Worm (Caenorhabditis elegans) whole organism, L4 larva: ENCODE results near the gene C29E4.15.

Source experiments
- F10B5.3 ChIP-seq: sonication (generic microtip); optimal IDR thresholded peaks from 2 replicates; lab custom pipeline; 2016; ENCODE audit warnings: mild to moderate bottlenecking, missing genetic modification characterization, missing compliant biosample characterization
- R02D3.7 ChIP-seq: fragments of 150-350 bp; sonication (generic microtip); optimal IDR thresholded peaks from 3 replicates; lab custom pipeline; 2014; ENCODE audit warnings: missing biosample characterization, missing genetic modification characterization
- Y105C5A.15 ChIP-seq: fragments of 200-800 bp; sonication (Bioruptor generic); IDR thresholded peaks from 2 replicates; pipeline ENCODE4 v1.3.6; 2022; ENCODE audit warnings: missing genetic modification characterization, missing compliant biosample characterization
- aha-1 ChIP-seq: fragments of 150-350 bp; peaks from one replicate; lab custom pipeline; 2014; ENCODE audit warnings: missing biosample characterization, missing genetic modification characterization
- aly-2 ChIP-seq: sonication (generic microtip); optimal IDR thresholded peaks from 2 replicates; lab custom pipeline; 2018; ENCODE audit warnings: missing biosample characterization, missing genetic modification characterization
- ama-1 ChIP-seq: fragments of 150-350 bp; optimal IDR thresholded peaks from 2 replicates; lab custom pipeline; 2014; ENCODE audit warnings: inconsistent platforms, mixed read lengths
- arid-1 ChIP-seq: fragments of 200-800 bp; sonication (Bioruptor generic); conservative IDR thresholded peaks from 2 replicates; pipeline ENCODE4 v1.3.6; 2022; ENCODE audit warnings: missing genetic modification reagents, missing genetic modification characterization, missing compliant biosample characterization
- ceh-62 ChIP-seq: sonication (generic microtip); optimal IDR thresholded peaks from 2 replicates; lab custom pipeline; 2017; ENCODE audit warnings: missing biosample characterization, missing genetic modification characterization
- ceh-82 ChIP-seq: sonication (generic microtip); optimal IDR thresholded peaks from 2 replicates; lab custom pipeline; 2017; ENCODE audit warnings: missing biosample characterization, missing genetic modification characterization
- ces-1 ChIP-seq: fragments of 150-350 bp; sonication (generic microtip); optimal IDR thresholded peaks from 4 replicates; lab custom pipeline; 2014; ENCODE audit warnings: missing biosample characterization, missing genetic modification reagents, missing genetic modification characterization
- daf-16 ChIP-seq, 3 experiments: sonication (generic microtip); optimal IDR thresholded peaks; 2 replicates each; lab custom pipeline; 2016 to 2017; ENCODE audit warnings: missing genetic modification characterization in 3 of 3, missing genetic modification reagents in 3 of 3, mild to moderate bottlenecking in 2 of 3, missing compliant biosample characterization in 2 of 3, missing biosample characterization in 1 of 3, moderate library complexity in 1 of 3
- dpl-1 ChIP-seq: fragments of 150-350 bp; optimal IDR thresholded peaks from 2 replicates; lab custom pipeline; 2014; ENCODE audit warnings: missing biosample characterization, missing genetic modification reagents, missing genetic modification characterization
- dve-1 ChIP-seq: sonication (generic microtip); optimal IDR thresholded peaks from 2 replicates; lab custom pipeline; 2017; ENCODE audit warnings: antibody characterized with exemption, mild to moderate bottlenecking, missing genetic modification characterization, missing compliant biosample characterization; ENCODE audit not compliant: insufficient read depth
- hlh-11 ChIP-seq: fragments of 200-800 bp; sonication (Bioruptor generic); optimal IDR thresholded peaks from 2 replicates; lab custom pipeline; 2018; ENCODE audit warnings: mild to moderate bottlenecking, missing genetic modification characterization, missing compliant biosample characterization
- hlh-30 ChIP-seq: sonication (generic microtip); optimal IDR thresholded peaks from 2 replicates; lab custom pipeline; 2017; ENCODE audit warnings: antibody characterized with exemption, mild to moderate bottlenecking, missing genetic modification characterization, missing compliant biosample characterization; ENCODE audit not compliant: insufficient read depth
- jun-1 ChIP-seq: fragments of 150-350 bp; optimal IDR thresholded peaks from 2 replicates; lab custom pipeline; 2014; ENCODE audit warnings: missing biosample characterization, missing genetic modification reagents, missing genetic modification characterization
- lim-7 ChIP-seq: fragments of 200-800 bp; sonication (Bioruptor generic); IDR thresholded peaks from 2 replicates; pipeline ENCODE4 v1.3.6; 2022; ENCODE audit warnings: missing genetic modification characterization, missing compliant biosample characterization
- lin-1 ChIP-seq: fragments of 200-800 bp; sonication (Bioruptor generic); IDR thresholded peaks from 2 replicates; pipeline ENCODE4 v1.3.6; 2022; ENCODE audit warnings: missing genetic modification reagents, missing genetic modification characterization, missing compliant biosample characterization
- lin-15B ChIP-seq: fragments of 150-350 bp; sonication (generic microtip); optimal IDR thresholded peaks from 3 replicates; lab custom pipeline; 2014; ENCODE audit warnings: missing biosample characterization, missing genetic modification characterization
- mdt-29 ChIP-seq: fragments of 200-800 bp; sonication (Bioruptor generic); IDR thresholded peaks from 2 replicates; pipeline ENCODE4 v1.3.6; 2022; ENCODE audit warnings: missing genetic modification reagents, missing genetic modification characterization, missing compliant biosample characterization
- mep-1 ChIP-seq: fragments of 150-350 bp; sonication (generic microtip); optimal IDR thresholded peaks from 3 replicates; lab custom pipeline; 2014; ENCODE audit warnings: missing biosample characterization, missing genetic modification characterization
- nhr-11 ChIP-seq: fragments of 150-350 bp; optimal IDR thresholded peaks from 2 replicates; lab custom pipeline; 2014; ENCODE audit warnings: missing biosample characterization, missing genetic modification characterization
- nhr-111 ChIP-seq: fragments of 200-800 bp; sonication (Bioruptor generic); optimal IDR thresholded peaks from 2 replicates; lab custom pipeline; 2018; ENCODE audit warnings: mild to moderate bottlenecking, missing genetic modification characterization, missing compliant biosample characterization
- nhr-237 ChIP-seq: sonication (generic microtip); optimal IDR thresholded peaks from 2 replicates; lab custom pipeline; 2017; ENCODE audit warnings: missing biosample characterization, missing genetic modification characterization
- nhr-25 ChIP-seq: sonication (generic microtip); optimal IDR thresholded peaks from 2 replicates; lab custom pipeline; 2017; ENCODE audit warnings: missing genetic modification characterization, mild to moderate bottlenecking, missing compliant biosample characterization, antibody characterized with exemption, moderate library complexity, borderline replicate concordance; ENCODE audit not compliant: insufficient read depth
- nhr-28 ChIP-seq: fragments of 150-350 bp; optimal IDR thresholded peaks from 2 replicates; lab custom pipeline; 2014; ENCODE audit warnings: missing biosample characterization, missing genetic modification characterization
- nhr-42 ChIP-seq: fragments of 200-800 bp; sonication (Bioruptor generic); IDR thresholded peaks from 2 replicates; pipeline ENCODE4 v1.3.6; 2022; ENCODE audit warnings: missing genetic modification characterization, missing compliant biosample characterization
- nhr-6 ChIP-seq: fragments of 150-350 bp; optimal IDR thresholded peaks from 2 replicates; lab custom pipeline; 2014; ENCODE audit warnings: missing biosample characterization, missing genetic modification characterization
- pqm-1 ChIP-seq: sonication (generic microtip); optimal IDR thresholded peaks from 2 replicates; lab custom pipeline; 2017; ENCODE audit warnings: missing biosample characterization, missing genetic modification characterization
- rbr-2 ChIP-seq: sonication (generic microtip); optimal IDR thresholded peaks from 2 replicates; lab custom pipeline; 2016; ENCODE audit warnings: missing genotype, missing genetic modification characterization, missing compliant biosample characterization
- saeg-2 ChIP-seq: fragments of 200-800 bp; sonication (Bioruptor generic); IDR thresholded peaks from 2 replicates; pipeline ENCODE4 v1.3.6; 2022; ENCODE audit warnings: missing genetic modification reagents, missing genetic modification characterization, missing compliant biosample characterization
- set-16 ChIP-seq: fragments of 200-800 bp; sonication (Bioruptor generic); IDR thresholded peaks from 2 replicates; pipeline ENCODE4 v1.3.6; 2022; ENCODE audit warnings: missing genetic modification reagents, missing genetic modification characterization, missing compliant biosample characterization
- spr-3 ChIP-seq: fragments of 200-800 bp; sonication (Bioruptor generic); optimal IDR thresholded peaks from 2 replicates; lab custom pipeline; 2018; ENCODE audit warnings: mild to moderate bottlenecking, missing genetic modification characterization, missing compliant biosample characterization
- unc-62 ChIP-seq, 3 experiments: fragments of 150-350 bp in 1 of 3; sonication (generic microtip); optimal IDR thresholded peaks in 2 of 3; peaks in 1 of 3; 1 replicate in 1 of 3; 2 replicates in 2 of 3; lab custom pipeline; 2014 to 2017; ENCODE audit warnings: missing biosample characterization in 3 of 3, missing genetic modification characterization in 3 of 3, missing genetic modification reagents in 3 of 3, missing genotype in 1 of 3
- zfp-2 ChIP-seq: sonication (generic microtip); optimal IDR thresholded peaks from 2 replicates; lab custom pipeline; 2016; ENCODE audit warnings: mild to moderate bottlenecking, missing genetic modification characterization, missing compliant biosample characterization
- ztf-11 ChIP-seq: fragments of 150-350 bp; optimal IDR thresholded peaks from 2 replicates; lab custom pipeline; 2014; ENCODE audit warnings: missing biosample characterization, missing genetic modification characterization
- ztf-7 ChIP-seq: fragments of 150-350 bp; optimal IDR thresholded peaks from 2 replicates; lab custom pipeline; 2014; ENCODE audit warnings: missing biosample characterization, missing genetic modification characterization

C29E4.15 gene

ce11 chrIII:7946968-7947491, 5.4 kb upstream of the C29E4.15 start, which contains the start of gene gsto-1:
TSS of gene gsto-1 (minus strand) at chrIII:7947018.
- TF ChIP-seq R02D3.7 (tag; lab: Kevin White, UChicago) (no peak), hlh-30 (tag; lab: Kevin White, UChicago) (no peak), lim-7 (no peak), pqm-1 (peak; percentile 21), lin-1 (GFP tag; lab: Robert Waterston, UW) (no peak), aha-1 (tag; lab: Kevin White, UChicago) (no peak), rbr-2 (tag; lab: Kevin White, UChicago) (no peak), nhr-111 (GFP tag; lab: Kevin White, UChicago) (no peak), F10B5.3 (tag; lab: Kevin White, UChicago) (no peak), daf-16 (GFP tag; optimal IDR thresholded peaks at IDR 0.05; lab: Kevin White, UChicago) (no peak), daf-16 (tag; optimal IDR thresholded peaks at IDR 0.05; lab: Kevin White, UChicago) (peak; percentile 81), dve-1 (tag; lab: Kevin White, UChicago) (peak; percentile 47), ceh-62 (no peak), set-16 (GFP tag; lab: Robert Waterston, UW) (no peak), hlh-11 (tag; lab: Kevin White, UChicago) (no peak), nhr-28 (tag; lab: Kevin White, UChicago) (no peak), nhr-6 (tag; lab: Kevin White, UChicago) (no peak), mep-1 (tag; lab: Kevin White, UChicago) (peak; percentile 40), zfp-2 (tag; lab: Kevin White, UChicago) (no peak), unc-62 (GFP tag; optimal IDR thresholded peaks at IDR 0.05 in 1 of 2; lab: Kevin White, UChicago) (no peak), unc-62 (tag; optimal IDR thresholded peaks at IDR 0.05; lab: Kevin White, UChicago) (no peak), ztf-7 (tag; lab: Kevin White, UChicago) (peak; percentile 89), mdt-29 (GFP tag; lab: Robert Waterston, UW) (no peak)
- TF ChIP-seq, all 104 proteins: peak for 5

- TF ChIP-seq spr-3 (GFP tag; lab: Kevin White, UChicago) (no peak), nhr-237 (no peak), ztf-11 (tag; lab: Kevin White, UChicago) (no peak), ceh-62 (no peak)
These were observed 4.7 kb upstream of the C29E4.15 start for ce11 chrIII:7947677-7948076.

- TF ChIP-seq ama-1 (lab: Kevin White, UChicago) (peak; percentile 1), nhr-42 (GFP tag; lab: Robert Waterston, UW) (no peak), aha-1 (tag; lab: Kevin White, UChicago) (peak; percentile 75), saeg-2 (no peak)
These were observed 3.6 kb upstream of the C29E4.15 start, which contains the start of gene col-90 for ce11 chrIII:7948802-7949201. TSS of gene col-90 (plus strand) at chrIII:7948838.

ce11 chrIII:7950447-7950846, 2.0 kb upstream of the C29E4.15 start:
- no peak for TF ChIP-seq arid-1
- TF ChIP-seq daf-16 (GFP tag; optimal IDR thresholded peaks at IDR 0.05; lab: Kevin White, UChicago): no peak
- TF ChIP-seq daf-16 (tag; optimal IDR thresholded peaks at IDR 0.05; lab: Kevin White, UChicago): no peak
- TF ChIP-seq ceh-82: no peak
- TF ChIP-seq jun-1 (tag; lab: Kevin White, UChicago): no peak
- TF ChIP-seq aha-1 (tag; lab: Kevin White, UChicago): peak; percentile 92
- TF ChIP-seq, all 104 proteins: peak for 1

ce11 chrIII:7953208-7953607, 785 bp downstream of the C29E4.15 start, which contains the start of gene let-754:
TSS of gene let-754 (minus strand) at chrIII:7953308.
- TF ChIP-seq ces-1 (GFP tag; lab: Kevin White, UChicago) (no peak), lin-15B (no peak), nhr-25 (no peak), Y105C5A.15 (no peak), ama-1 (lab: Kevin White, UChicago) (no peak), aly-2 (tag; lab: Kevin White, UChicago) (no peak), dpl-1 (GFP tag; lab: Kevin White, UChicago) (no peak), nhr-11 (tag; lab: Kevin White, UChicago) (no peak)
